Fruit fly (Drosophila melanogaster) whole organism, embryonic: ENCODE measurements around the gene mof.

Experiments
- Aef1 ChIP-seq: fragments of 200-800 bp; sonication (Bioruptor generic); IDR thresholded peaks from 3 replicates; pipeline ENCODE4 v1.3.6; 2022; ENCODE audit warnings: missing biosample characterization, missing genetic modification characterization
- Antp ChIP-seq: fragments of 200-800 bp; sonication (Bioruptor generic); optimal IDR thresholded peaks from 3 replicates; lab custom pipeline; 2016; ENCODE audit warnings: missing biosample characterization, missing genetic modification characterization
- Awh ChIP-seq: fragments of 200-800 bp; sonication (Bioruptor generic); IDR thresholded peaks from 2 replicates; pipeline ENCODE4, ENCODE4 v1.3.6; 2022; ENCODE audit warnings: missing biosample characterization, missing genetic modification characterization
- CG10462 ChIP-seq: fragments of 200-800 bp; sonication (Bioruptor generic); optimal IDR thresholded peaks from 2 replicates; lab custom pipeline; 2016; ENCODE audit warnings: missing biosample characterization, missing genetic modification characterization
- CG11456 ChIP-seq: fragments of 200-800 bp; sonication (Bioruptor generic); IDR thresholded peaks from 3 replicates; pipeline ENCODE4 v1.3.6; 2022; ENCODE audit warnings: missing biosample characterization, missing genetic modification characterization
- CG12744 ChIP-seq: fragments of 200-800 bp; sonication (Bioruptor generic); optimal IDR thresholded peaks from 2 replicates; lab custom pipeline; 2016; ENCODE audit warnings: missing biosample characterization, missing genetic modification characterization
- CG13296 ChIP-seq: fragments of 200-800 bp; sonication (Bioruptor generic); optimal IDR thresholded peaks from 3 replicates; lab custom pipeline; 2018; ENCODE audit warnings: missing biosample characterization, mild to moderate bottlenecking, missing genetic modification characterization
- CG14441 ChIP-seq: fragments of 200-800 bp; sonication (Bioruptor generic); IDR thresholded peaks from 2 replicates; pipeline ENCODE4 v1.3.6; 2022; ENCODE audit warnings: missing biosample characterization, missing genetic modification characterization
- CG2120 ChIP-seq: fragments of 200-800 bp; sonication (Bioruptor generic); optimal IDR thresholded peaks from 3 replicates; lab custom pipeline; 2016; ENCODE audit warnings: missing biosample characterization, missing genetic modification characterization
- CG3163 ChIP-seq: fragments of 200-800 bp; sonication (Bioruptor generic); optimal IDR thresholded peaks from 3 replicates; lab custom pipeline; 2016; ENCODE audit warnings: missing biosample characterization, missing genetic modification characterization
- CG3726 ChIP-seq: fragments of 200-800 bp; sonication (Bioruptor generic); IDR thresholded peaks from 3 replicates; pipeline ENCODE4, ENCODE4 v1.3.6; 2022; ENCODE audit warnings: missing biosample characterization, missing genetic modification characterization
- CG3995 ChIP-seq: fragments of 200-800 bp; sonication (Bioruptor generic); optimal IDR thresholded peaks from 3 replicates; lab custom pipeline; 2016; ENCODE audit warnings: missing biosample characterization, missing genetic modification characterization
- CG4854 ChIP-seq: fragments of 200-800 bp; sonication (Bioruptor generic); optimal IDR thresholded peaks from 2 replicates; lab custom pipeline; 2016; ENCODE audit warnings: missing biosample characterization, missing genetic modification characterization, inconsistent platforms
- CG5180 ChIP-seq: fragments of 200-800 bp; sonication (Bioruptor generic); optimal IDR thresholded peaks from 3 replicates; lab custom pipeline; 2017; ENCODE audit warnings: missing biosample characterization, missing genetic modification characterization, mild to moderate bottlenecking, moderate library complexity, missing genetic modification reagents
- CG8281 ChIP-seq: fragments of 200-800 bp; sonication (Bioruptor generic); optimal IDR thresholded peaks from 2 replicates; lab custom pipeline; 2018; ENCODE audit warnings: missing biosample characterization, mild to moderate bottlenecking, missing genetic modification characterization, moderate library complexity
- CG8359 ChIP-seq: fragments of 200-800 bp; sonication (Bioruptor generic); optimal IDR thresholded peaks from 2 replicates; lab custom pipeline; 2017; ENCODE audit warnings: missing biosample characterization, mild to moderate bottlenecking, missing genetic modification characterization, borderline replicate concordance
- CG8765 ChIP-seq: fragments of 200-800 bp; sonication (Bioruptor generic); IDR thresholded peaks from 2 replicates; pipeline ENCODE4 v1.3.6; 2022; ENCODE audit warnings: missing biosample characterization, missing genetic modification characterization
- CG9797 ChIP-seq: fragments of 200-800 bp; sonication (Bioruptor generic); optimal IDR thresholded peaks from 3 replicates; lab custom pipeline; 2018; ENCODE audit warnings: missing biosample characterization, mild to moderate bottlenecking, missing genetic modification characterization
- Camta ChIP-seq: fragments of 200-800 bp; sonication (Bioruptor generic); optimal IDR thresholded peaks from 2 replicates; lab custom pipeline; 2016; ENCODE audit warnings: missing biosample characterization, missing genetic modification characterization
- D19A ChIP-seq: fragments of 200-800 bp; optimal IDR thresholded peaks from 3 replicates; lab custom pipeline; 2019; ENCODE audit warnings: missing biosample characterization, mild to moderate bottlenecking, missing genetic modification characterization, moderate library complexity
- Dip3 ChIP-seq: fragments of 200-800 bp; sonication (Bioruptor generic); optimal IDR thresholded peaks from 3 replicates; lab custom pipeline; 2016; ENCODE audit warnings: missing biosample characterization, missing genetic modification characterization
- Dp ChIP-seq: fragments of 200-800 bp; sonication (Bioruptor generic); optimal IDR thresholded peaks from 2 replicates; lab custom pipeline; 2018; ENCODE audit warnings: missing biosample characterization, mild to moderate bottlenecking, missing genetic modification characterization, moderate library complexity
- HLHmδ ChIP-seq: fragments of 200-800 bp; sonication (Bioruptor generic); optimal IDR thresholded peaks from 2 replicates; lab custom pipeline; 2018; ENCODE audit warnings: missing biosample characterization, mild to moderate bottlenecking, missing genetic modification characterization, moderate library complexity
- Hmr ChIP-seq: fragments of 200-800 bp; sonication (Bioruptor generic); optimal IDR thresholded peaks from 3 replicates; lab custom pipeline; 2017; ENCODE audit warnings: mild to moderate bottlenecking, missing biosample characterization, missing genetic modification reagents, missing genetic modification characterization
- Hr51 ChIP-seq, 2 experiments: fragments of 200-800 bp; sonication (Bioruptor generic); optimal IDR thresholded peaks; 2 replicates in 1 of 2; 3 replicates in 1 of 2; lab custom pipeline; 2016 to 2018; ENCODE audit warnings: missing biosample characterization in 2 of 2, missing genetic modification characterization in 2 of 2, mild to moderate bottlenecking in 1 of 2, moderate library complexity in 1 of 2
- Hsf ChIP-seq: fragments of 200-800 bp; sonication (Bioruptor generic); optimal IDR thresholded peaks from 3 replicates; lab custom pipeline; 2016; ENCODE audit warnings: missing biosample characterization, missing genetic modification characterization
- Max ChIP-seq: fragments of 200-800 bp; sonication (Bioruptor generic); optimal IDR thresholded peaks from 2 replicates; lab custom pipeline; 2016; ENCODE audit warnings: missing biosample characterization, mild to moderate bottlenecking, missing genetic modification characterization
- Med ChIP-seq: fragments of 200-800 bp; sonication (Bioruptor generic); peaks from one replicate; lab custom pipeline; 2016; ENCODE audit warnings: missing biosample characterization, missing genetic modification characterization, mild to moderate bottlenecking, inconsistent platforms, moderate library complexity
- Meics ChIP-seq: fragments of 200-800 bp; sonication (Bioruptor generic); optimal IDR thresholded peaks from 2 replicates; lab custom pipeline; 2017; ENCODE audit warnings: missing biosample characterization, mild to moderate bottlenecking, missing genetic modification characterization
- Mrtf ChIP-seq: fragments of 200-800 bp; sonication (Bioruptor generic); IDR thresholded peaks from 3 replicates; pipeline ENCODE4 v1.3.6; 2022; ENCODE audit warnings: missing biosample characterization, missing genetic modification characterization
- Neu2 ChIP-seq: fragments of 200-800 bp; sonication (Bioruptor generic); optimal IDR thresholded peaks from 3 replicates; lab custom pipeline; 2016; ENCODE audit warnings: missing biosample characterization, missing genetic modification characterization, borderline replicate concordance
- PHDP ChIP-seq: fragments of 200-800 bp; sonication (Bioruptor generic); optimal IDR thresholded peaks from 3 replicates; lab custom pipeline; 2018; ENCODE audit warnings: missing biosample characterization, mild to moderate bottlenecking, missing genetic modification characterization, moderate library complexity
- Scr ChIP-seq: fragments of 200-800 bp; sonication (Bioruptor generic); IDR thresholded peaks from 2 replicates; pipeline ENCODE4 v1.3.6; 2022; ENCODE audit warnings: missing biosample characterization, missing genetic modification characterization; ENCODE audit not compliant: partially characterized antibody
- Xbp1 ChIP-seq: fragments of 200-800 bp; sonication (Bioruptor generic); optimal IDR thresholded peaks from 3 replicates; lab custom pipeline; 2016; ENCODE audit warnings: missing biosample characterization, mild to moderate bottlenecking, missing genetic modification characterization
- amos ChIP-seq: fragments of 200-800 bp; sonication (Bioruptor generic); IDR thresholded peaks from 2 replicates; pipeline ENCODE4 v1.3.6; 2022; ENCODE audit warnings: missing biosample characterization, missing genetic modification characterization; ENCODE audit not compliant: partially characterized antibody
- danr ChIP-seq: fragments of 200-800 bp; sonication (Bioruptor generic); IDR thresholded peaks from 2 replicates; pipeline ENCODE4 v1.3.6; 2022; ENCODE audit warnings: missing biosample characterization, missing genetic modification characterization
- dmrt99B ChIP-seq: fragments of 200-800 bp; sonication (Bioruptor generic); optimal IDR thresholded peaks from 2 replicates; lab custom pipeline; 2018; ENCODE audit warnings: missing biosample characterization, mild to moderate bottlenecking, missing genetic modification characterization, moderate library complexity
- eve ChIP-seq, 2 experiments: fragments of >200 bp; optimal IDR thresholded peaks; 2 replicates each; lab custom pipeline; 2017; ENCODE audit warnings: missing biosample characterization in 2 of 2, missing genetic modification characterization in 2 of 2
- gcm ChIP-seq: fragments of 200-800 bp; sonication (Bioruptor generic); optimal IDR thresholded peaks from 2 replicates; lab custom pipeline; 2019; ENCODE audit warnings: missing biosample characterization, mild to moderate bottlenecking, missing genetic modification characterization, moderate library complexity
- mam ChIP-seq: fragments of 200-800 bp; sonication (Bioruptor generic); optimal IDR thresholded peaks from 3 replicates; lab custom pipeline; 2016; ENCODE audit warnings: missing biosample characterization, missing genetic modification characterization
- prd ChIP-seq, 3 experiments: fragments of >200 bp in 2 of 3; fragments of 200-800 bp in 1 of 3; sonication (Bioruptor generic) in 1 of 3; optimal IDR thresholded peaks in 2 of 3; IDR thresholded peaks in 1 of 3; 2 replicates in 2 of 3; 3 replicates in 1 of 3; pipeline versions ENCODE4 v1.3.6 to Lab custom; 2017 to 2022; ENCODE audit warnings: missing biosample characterization in 1 of 3, missing genetic modification characterization in 1 of 3
- row ChIP-seq: fragments of 200-800 bp; sonication (Bioruptor generic); IDR thresholded peaks from 3 replicates; pipeline ENCODE4 v1.3.6; 2022; ENCODE audit warnings: missing biosample characterization, missing genetic modification characterization
- scrt ChIP-seq: fragments of 200-800 bp; sonication (Bioruptor generic); optimal IDR thresholded peaks from 2 replicates; lab custom pipeline; 2018; ENCODE audit warnings: missing biosample characterization, mild to moderate bottlenecking, missing genetic modification characterization, moderate library complexity
- sens ChIP-seq: fragments of 200-800 bp; sonication (Bioruptor generic); peaks from one replicate; lab custom pipeline; 2016; ENCODE audit warnings: missing biosample characterization, missing genetic modification characterization
- sug ChIP-seq: fragments of 200-800 bp; optimal IDR thresholded peaks from 2 replicates; lab custom pipeline; 2019; ENCODE audit warnings: missing biosample characterization, mild to moderate bottlenecking, missing genetic modification characterization, moderate library complexity
- trem ChIP-seq: fragments of 200-800 bp; optimal IDR thresholded peaks from 3 replicates; lab custom pipeline; 2019; ENCODE audit warnings: missing biosample characterization, mild to moderate bottlenecking, missing genetic modification characterization, moderate library complexity
- zfh1 ChIP-seq: fragments of 200-800 bp; sonication (Bioruptor generic); IDR thresholded peaks from 3 replicates; pipeline ENCODE4 v1.3.6; 2022; ENCODE audit warnings: missing biosample characterization, missing genetic modification characterization

The mof gene

dm6 chrX:5873164-5873563 lies 3.5 kb downstream of the mof start, which contains the start of gene GAA1 (continued):
- TF ChIP-seq Aef1 (GFP tag; lab: Robert Waterston, UW) (0 out of 3 replicates have a peak, but pooled peaks have one; percentile 9), danr (GFP tag; lab: Robert Waterston, UW) (no peak), Scr (GFP tag; lab: Robert Waterston, UW) (peak; percentile 85), Dp (GFP tag; lab: Kevin White, UChicago) (peak; percentile 63), CG12744 (GFP tag; lab: Kevin White, UChicago) (no peak), trem (tag; lab: Kevin White, UChicago) (peak; percentile 21)

dm6 chrX:5868795-5869194 lies 7.9 kb downstream of the mof start, which contains the start of gene CG15764:
Gene CG15764, plus strand, starts transcription at chrX:5869095.
- TF ChIP-seq CG10462 (no peak), CG13296 (GFP tag; lab: Kevin White, UChicago) (no peak), amos (GFP tag; lab: Robert Waterston, UW) (no peak), Mrtf (GFP tag; lab: Robert Waterston, UW) (no peak), D19A (tag; lab: Kevin White, UChicago) (no peak), Dip3 (GFP tag; lab: Kevin White, UChicago) (no peak), CG4854 (GFP tag; lab: Kevin White, UChicago) (no peak), sug (no peak), CG3995 (no peak), Awh (GFP tag; lab: Robert Waterston, UW) (no peak), Neu2 (no peak)

dm6 chrX:5866095-5866494 lies 10.6 kb downstream of the mof start:
- TF ChIP-seq CG8359 (GFP tag; lab: Kevin White, UChicago) (no peak), CG8765 (no peak), Hsf (GFP tag; lab: Kevin White, UChicago) (no peak), row (GFP tag; lab: Robert Waterston, UW) (peak; percentile 40; the same call in 1 of the 3 replicates), CG8281 (tag; lab: Kevin White, UChicago) (no peak), sens (peak; percentile 42), CG11456 (GFP tag; lab: Robert Waterston, UW) (0 out of 3 replicates have a peak, but pooled peaks have one; percentile 16), Xbp1 (GFP tag; lab: Kevin White, UChicago) (peak; percentile 12), Med (peak; percentile 73), CG2120 (GFP tag; lab: Kevin White, UChicago) (peak; percentile 40), CG9797 (GFP tag; lab: Kevin White, UChicago) (no peak), zfh1 (GFP tag; lab: Robert Waterston, UW) (peak; percentile 23; the same call in 1 of the 3 replicates), CG3726 (0 out of 3 replicates have a peak, but pooled peaks have one; percentile 61), Max (GFP tag; lab: Kevin White, UChicago) (no peak), Hr51 (GFP tag; optimal IDR thresholded peaks at IDR 0.05; lab: Kevin White, UChicago) (peak in 1 of 2 experiments; percentile 14), Hmr (GFP tag; lab: Kevin White, UChicago) (peak; percentile 23), prd (optimal IDR thresholded peaks at IDR 0.05; lab: Kevin White, UChicago) (no peak), prd (GFP tag; IDR thresholded peaks at IDR 0.05; lab: Robert Waterston, UW) (peak; percentile 40; the same call in 1 of the 3 replicates), Antp (peak; percentile 46), mam (GFP tag; lab: Kevin White, UChicago) (peak; percentile 2), eve (GFP tag; optimal IDR thresholded peaks at IDR 0.05; lab: Kevin White, UChicago) (peak in 1 of 2 experiments; percentile 36), Meics (GFP tag; lab: Kevin White, UChicago) (peak; percentile 13), dmrt99B (tag; lab: Kevin White, UChicago) (peak; percentile 39), scrt (GFP tag; lab: Kevin White, UChicago) (peak; percentile 5), CG5180 (GFP tag; lab: Kevin White, UChicago) (no peak), gcm (GFP tag; lab: Kevin White, UChicago) (peak; percentile 22), CG14441 (no peak), PHDP (tag; lab: Kevin White, UChicago) (peak; percentile 2), CG3163 (no peak), HLHmδ (GFP tag; lab: Kevin White, UChicago) (no peak), Camta (GFP tag; lab: Kevin White, UChicago) (no peak)
